Worm (Caenorhabditis elegans): Measurements from ENCODE around the gene snf-7.

The snf-7 gene

DNA sequence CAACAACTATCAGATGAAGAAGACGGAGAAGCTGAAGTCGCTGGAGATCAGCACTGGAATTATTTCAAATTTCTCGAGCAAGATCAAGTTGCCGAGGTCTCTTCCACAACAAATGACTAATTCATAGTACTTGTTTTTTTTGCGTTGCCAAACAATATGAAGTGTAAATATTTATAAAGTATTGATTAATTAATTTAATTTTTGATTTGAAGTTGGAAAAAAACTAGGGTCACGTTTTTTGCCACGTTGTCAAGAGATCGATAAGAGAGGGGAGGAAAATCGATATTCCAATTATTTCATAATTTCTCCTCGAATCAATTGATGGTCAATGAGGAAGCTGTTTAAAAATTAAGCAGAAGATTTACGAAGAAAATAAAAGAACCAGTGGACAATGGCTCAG, at the start of gene snf-7:
Gene snf-7 (plus strand): TSS at position 301 of the 400 bp plus-strand sequence.
- TF ChIP-seq cog-1 (tag; optimal IDR thresholded peaks at IDR 0.05), result no peak
- no peak for TF ChIP-seq flt-1 (GFP tag; IDR thresholded peaks at IDR 0.05)
- 0 out of 2 replicates have a peak, but pooled peaks have one; percentile 51 for TF ChIP-seq T22C8.4 (GFP tag; IDR thresholded peaks at IDR 0.05)
- no peak for TF ChIP-seq klf-2 (GFP tag; conservative IDR thresholded peaks at IDR 0.05)
- TF ChIP-seq ztf-23 (GFP tag; IDR thresholded peaks at IDR 0.05), result no peak

DNA sequence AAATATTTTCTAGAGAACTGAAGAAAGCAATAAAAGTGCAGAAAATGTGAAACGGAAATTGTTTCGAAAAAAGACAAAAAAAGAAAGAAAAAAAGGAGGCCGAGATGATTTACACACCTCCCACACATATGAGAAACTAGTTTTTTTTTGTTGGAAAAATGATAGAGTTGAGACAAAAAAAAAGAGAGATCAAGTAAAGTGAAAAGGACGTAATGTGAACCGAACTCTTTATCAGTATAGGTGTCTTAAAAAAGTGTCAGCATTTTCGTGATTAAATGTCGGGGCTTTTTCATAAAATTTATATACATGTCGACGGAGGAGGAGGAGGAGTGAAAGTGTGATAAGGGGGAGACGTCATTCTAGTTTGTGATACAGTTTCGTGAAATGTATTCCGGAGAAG, 46.0 kb upstream of the snf-7 start:
- TF ChIP-seq cog-1 (tag; optimal IDR thresholded peaks at IDR 0.05), result no peak
- TF ChIP-seq med-1 (GFP tag; optimal IDR thresholded peaks at IDR 0.05; ENCODE audit: insufficient read depth), result no peak
- no peak for TF ChIP-seq T22C8.4 (GFP tag; IDR thresholded peaks at IDR 0.05)
- TF ChIP-seq klf-2 (GFP tag; conservative IDR thresholded peaks at IDR 0.05), result no peak
- no peak for TF ChIP-seq ztf-23 (GFP tag; IDR thresholded peaks at IDR 0.05)
- TF ChIP-seq flt-1 (GFP tag; IDR thresholded peaks at IDR 0.05), result no peak
- no peak for TF ChIP-seq ztf-29 (GFP tag; IDR thresholded peaks at IDR 0.05)
- no peak for TF ChIP-seq tab-1 (GFP tag; IDR thresholded peaks at IDR 0.05)
- TF ChIP-seq ref-1 (GFP tag; conservative IDR thresholded peaks at IDR 0.05), result no peak

DNA sequence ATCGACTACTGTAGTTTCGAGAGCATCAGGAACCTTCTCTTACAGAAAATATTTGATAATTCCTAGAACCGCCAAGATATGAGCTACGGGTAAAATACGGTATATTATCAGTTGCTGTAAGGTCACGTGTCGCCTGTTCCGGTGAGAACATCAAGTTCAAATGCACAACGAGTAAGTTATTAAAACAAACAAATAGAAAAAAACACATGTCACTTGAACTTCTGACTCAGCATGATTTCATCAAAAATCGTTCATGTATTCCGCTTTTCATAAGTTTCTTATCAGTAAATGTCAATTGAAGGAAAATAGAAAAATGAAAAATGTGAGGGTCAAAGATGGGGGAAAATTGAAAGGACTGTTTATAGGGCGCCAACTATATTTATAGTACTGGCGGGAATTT, 44.6 kb upstream of the snf-7 start:
- TF ChIP-seq cog-1 (tag; optimal IDR thresholded peaks at IDR 0.05) (no peak), T22C8.4 (GFP tag; IDR thresholded peaks at IDR 0.05) (no peak)

DNA sequence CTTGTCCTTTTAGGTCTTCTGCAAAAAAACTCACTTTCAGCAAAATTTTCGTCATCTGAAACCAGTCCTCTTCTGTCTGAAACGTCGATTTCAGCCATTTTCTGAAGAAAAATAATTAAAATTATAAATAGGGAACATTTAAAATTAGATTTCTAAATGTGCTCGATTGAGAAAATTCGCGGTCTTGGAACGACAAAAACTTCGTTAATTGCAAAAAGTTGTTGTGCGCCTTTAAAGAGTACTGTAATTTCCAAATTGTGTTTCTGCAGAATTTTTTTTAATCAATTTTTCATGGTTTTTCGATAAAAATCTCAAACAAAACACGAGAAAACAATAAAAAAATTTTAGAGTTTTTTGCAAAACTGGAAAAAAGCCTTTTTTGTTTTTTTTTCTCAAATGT, 38.4 kb upstream of the snf-7 start, which contains the start of gene ttm-1:
Gene ttm-1 (minus strand): TSS at position 101 of the 400 bp plus-strand sequence.
- no peak for TF ChIP-seq tab-1 (GFP tag; IDR thresholded peaks at IDR 0.05)
- no peak for TF ChIP-seq ztf-23 (GFP tag; IDR thresholded peaks at IDR 0.05)
- TF ChIP-seq med-1 (GFP tag; optimal IDR thresholded peaks at IDR 0.05; ENCODE audit: insufficient read depth), result no peak
- no peak for TF ChIP-seq klf-2 (GFP tag; conservative IDR thresholded peaks at IDR 0.05)
- TF ChIP-seq cog-1 (tag; optimal IDR thresholded peaks at IDR 0.05), result no peak
- TF ChIP-seq flt-1 (GFP tag; IDR thresholded peaks at IDR 0.05), result no peak
- TF ChIP-seq ref-1 (GFP tag; conservative IDR thresholded peaks at IDR 0.05), result no peak
- no peak for TF ChIP-seq T22C8.4 (GFP tag; IDR thresholded peaks at IDR 0.05)
- no peak for TF ChIP-seq ztf-29 (GFP tag; IDR thresholded peaks at IDR 0.05)

DNA sequence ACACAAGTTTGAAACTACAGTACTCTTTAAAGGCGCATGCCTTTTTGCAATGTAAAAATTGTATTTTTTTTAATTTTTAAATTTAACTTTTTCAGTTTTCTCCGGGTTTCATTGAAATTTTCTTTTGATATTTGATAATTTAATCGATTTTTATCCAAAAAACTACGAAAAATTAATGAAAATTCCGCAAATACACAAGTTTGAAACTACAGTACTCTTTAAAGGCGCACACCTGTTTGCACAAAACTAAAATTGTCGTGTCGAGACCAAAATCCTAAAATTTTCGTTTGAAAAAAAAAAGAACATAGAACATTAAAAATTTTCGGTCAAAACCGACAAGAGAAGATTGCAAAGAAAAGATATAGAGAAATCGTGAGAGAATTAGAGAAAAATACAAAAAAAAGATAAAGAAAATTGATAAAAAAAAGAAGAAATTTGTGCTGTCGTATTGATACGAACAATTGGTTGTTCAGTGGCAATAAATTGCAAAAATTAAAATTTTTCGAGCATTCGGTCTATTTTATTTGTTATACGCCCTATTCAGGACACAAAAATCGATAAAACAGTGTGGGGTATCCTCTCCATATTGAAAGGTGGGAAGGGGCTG, 37.7 kb upstream of the snf-7 start:
- TF ChIP-seq T22C8.4 (GFP tag; IDR thresholded peaks at IDR 0.05), result peak; percentile 66; the same call in 1 of the 2 replicates
- no peak for TF ChIP-seq ztf-23 (GFP tag; IDR thresholded peaks at IDR 0.05)

DNA sequence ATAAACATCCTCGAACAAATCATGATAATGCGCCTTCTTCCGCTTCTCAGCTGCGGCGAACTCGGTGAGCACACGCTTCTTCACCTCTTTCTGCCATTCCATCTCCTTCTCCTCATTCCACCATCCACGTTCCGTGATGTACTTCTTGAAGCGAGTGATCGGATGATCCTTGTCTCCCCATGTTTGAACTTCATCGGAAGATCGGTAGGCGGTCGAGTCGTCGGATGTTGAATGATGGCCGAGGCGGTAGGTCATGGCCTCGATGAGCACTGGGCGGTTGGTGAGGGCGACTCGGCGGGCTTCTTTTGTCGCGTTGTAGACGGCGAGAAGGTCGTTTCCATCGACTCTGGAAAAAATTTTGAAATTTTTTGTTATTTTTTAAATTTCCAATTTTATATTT, 36.9 kb upstream of the snf-7 start:
- TF ChIP-seq T22C8.4 (GFP tag; IDR thresholded peaks at IDR 0.05), result no peak
- no peak for TF ChIP-seq cog-1 (tag; optimal IDR thresholded peaks at IDR 0.05)
- TF ChIP-seq klf-2 (GFP tag; conservative IDR thresholded peaks at IDR 0.05), result no peak
- TF ChIP-seq tab-1 (GFP tag; IDR thresholded peaks at IDR 0.05), result no peak
- no peak for TF ChIP-seq ztf-23 (GFP tag; IDR thresholded peaks at IDR 0.05)
- no peak for TF ChIP-seq flt-1 (GFP tag; IDR thresholded peaks at IDR 0.05)
- no peak for TF ChIP-seq med-1 (GFP tag; optimal IDR thresholded peaks at IDR 0.05; ENCODE audit: insufficient read depth)
- TF ChIP-seq ztf-29 (GFP tag; IDR thresholded peaks at IDR 0.05), result no peak
- no peak for TF ChIP-seq ref-1 (GFP tag; conservative IDR thresholded peaks at IDR 0.05)

DNA sequence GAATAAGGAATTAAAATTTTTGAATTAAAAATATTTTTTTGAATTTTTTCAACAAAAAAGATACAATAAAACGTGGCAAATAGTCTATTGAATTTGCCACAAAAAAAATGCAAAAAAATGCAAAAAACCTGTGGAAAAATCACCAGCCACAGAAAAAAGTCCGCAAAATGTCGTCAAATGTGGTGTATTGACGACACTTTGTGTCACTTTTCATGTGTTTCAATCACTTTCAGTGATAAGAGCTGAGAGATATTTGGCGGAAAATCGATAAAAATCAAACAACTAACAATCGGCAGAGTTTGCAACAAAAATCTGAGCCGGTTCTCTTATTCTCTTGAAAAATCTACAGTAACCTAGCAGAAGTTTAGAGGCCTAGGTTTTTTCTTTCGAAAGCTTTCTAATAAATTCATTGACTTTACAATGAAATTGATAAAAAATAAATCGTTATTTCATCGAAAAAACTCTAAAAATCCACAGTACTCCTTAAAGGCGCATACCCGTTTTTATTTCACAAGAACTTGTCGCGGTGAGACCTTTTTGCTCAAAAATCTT, 33.4 kb upstream of the snf-7 start:
- no peak for TF ChIP-seq ztf-29 (GFP tag; IDR thresholded peaks at IDR 0.05)
- TF ChIP-seq ztf-23 (GFP tag; IDR thresholded peaks at IDR 0.05), result no peak
- no peak for TF ChIP-seq flt-1 (GFP tag; IDR thresholded peaks at IDR 0.05)
- no peak for TF ChIP-seq med-1 (GFP tag; optimal IDR thresholded peaks at IDR 0.05; ENCODE audit: insufficient read depth)
- no peak for TF ChIP-seq tab-1 (GFP tag; IDR thresholded peaks at IDR 0.05)
- no peak for TF ChIP-seq klf-2 (GFP tag; conservative IDR thresholded peaks at IDR 0.05)
- no peak for TF ChIP-seq cog-1 (tag; optimal IDR thresholded peaks at IDR 0.05)
- no peak for TF ChIP-seq T22C8.4 (GFP tag; IDR thresholded peaks at IDR 0.05)

DNA sequence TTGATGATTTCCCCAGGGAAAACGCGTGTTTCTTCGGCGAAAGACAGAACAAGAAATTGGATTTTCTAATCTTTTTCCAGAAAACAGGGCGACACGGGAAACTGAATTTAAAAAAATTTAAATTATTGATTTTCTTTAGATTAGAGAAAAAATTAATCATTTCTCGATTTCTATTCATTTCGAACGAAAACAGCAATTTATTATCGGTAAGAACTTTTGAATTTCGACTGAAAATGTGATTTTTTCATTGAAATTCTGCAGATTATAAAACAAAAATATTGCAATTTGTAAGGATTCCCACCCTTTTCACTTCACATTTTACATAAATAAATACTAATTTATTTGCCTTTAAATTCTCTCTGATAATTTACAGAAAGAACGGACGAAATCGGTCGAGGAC, 32.9 kb upstream of the snf-7 start, which contains the start of gene bckd-1A:
Gene bckd-1A (minus strand): TSS at position 101 of the 400 bp plus-strand sequence.
- TF ChIP-seq tab-1 (GFP tag; IDR thresholded peaks at IDR 0.05), result no peak
- TF ChIP-seq cog-1 (tag; optimal IDR thresholded peaks at IDR 0.05), result no peak
- no peak for TF ChIP-seq ztf-23 (GFP tag; IDR thresholded peaks at IDR 0.05)
- TF ChIP-seq flt-1 (GFP tag; IDR thresholded peaks at IDR 0.05), result no peak
- no peak for TF ChIP-seq ztf-29 (GFP tag; IDR thresholded peaks at IDR 0.05)
- no peak for TF ChIP-seq med-1 (GFP tag; optimal IDR thresholded peaks at IDR 0.05; ENCODE audit: insufficient read depth)
- no peak for TF ChIP-seq klf-2 (GFP tag; conservative IDR thresholded peaks at IDR 0.05)
- no peak for TF ChIP-seq ref-1 (GFP tag; conservative IDR thresholded peaks at IDR 0.05)
- TF ChIP-seq T22C8.4 (GFP tag; IDR thresholded peaks at IDR 0.05), result no peak

DNA sequence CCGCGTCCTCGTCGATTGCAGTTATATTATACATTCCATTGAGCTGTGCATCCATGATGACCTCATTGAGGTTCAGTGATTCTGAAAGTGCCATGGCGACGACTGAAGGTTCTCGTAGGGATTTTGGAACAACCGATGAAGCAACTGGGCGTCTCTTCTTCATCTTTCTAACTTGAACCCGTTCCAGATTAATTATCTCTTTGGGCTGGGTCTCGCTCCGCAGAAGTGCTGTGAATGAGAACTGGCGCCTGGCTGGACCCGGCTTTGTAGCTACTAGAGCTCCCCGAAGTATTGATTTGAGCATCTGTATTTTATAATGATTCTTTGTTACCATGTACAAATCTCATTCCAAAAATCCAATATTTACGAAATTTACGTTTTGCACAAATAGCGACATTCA, 27.7 kb upstream of the snf-7 start, which contains the start of gene ZK1010.2:
Gene ZK1010.2 (minus strand): TSS at position 304 of the 400 bp plus-strand sequence.
- no peak for TF ChIP-seq flt-1 (GFP tag; IDR thresholded peaks at IDR 0.05)
- no peak for TF ChIP-seq ztf-29 (GFP tag; IDR thresholded peaks at IDR 0.05)
- TF ChIP-seq ref-1 (GFP tag; conservative IDR thresholded peaks at IDR 0.05), result no peak
- TF ChIP-seq T22C8.4 (GFP tag; IDR thresholded peaks at IDR 0.05), result no peak
- no peak for TF ChIP-seq med-1 (GFP tag; optimal IDR thresholded peaks at IDR 0.05; ENCODE audit: insufficient read depth)
- no peak for TF ChIP-seq tab-1 (GFP tag; IDR thresholded peaks at IDR 0.05)

DNA sequence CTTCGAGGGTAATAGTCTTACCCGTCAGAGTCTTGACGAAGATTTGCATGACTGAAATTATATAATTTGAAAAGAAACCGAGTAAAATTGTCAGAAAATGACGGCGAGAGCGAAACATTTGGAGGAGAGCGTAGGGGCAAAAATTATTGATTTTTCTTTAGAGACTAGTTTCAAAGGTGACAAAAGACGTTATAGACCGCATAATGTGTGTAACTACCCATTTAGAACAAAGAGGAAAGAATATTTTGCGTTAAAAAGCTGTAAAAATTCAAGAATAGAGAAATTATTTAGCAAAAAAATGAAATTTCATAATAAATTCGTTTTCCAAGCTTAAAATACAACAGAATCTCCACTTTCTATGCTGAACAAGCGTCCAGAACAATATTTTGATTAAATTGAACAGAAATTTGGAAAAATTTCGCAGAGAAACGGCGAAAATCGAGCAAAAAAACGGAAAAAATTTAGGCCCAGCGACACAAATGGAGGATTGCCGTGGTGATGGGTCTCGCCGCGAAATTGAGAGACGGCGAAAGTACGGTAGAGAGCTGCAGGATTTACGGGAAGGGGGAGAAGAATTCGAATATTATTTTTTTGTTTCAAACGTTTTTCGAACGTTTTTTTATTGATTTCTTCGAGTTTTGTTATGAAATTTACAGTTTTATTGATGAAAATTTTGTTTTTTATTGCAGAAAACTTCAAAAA, 26.6 kb upstream of the snf-7 start, which contains the start of the genes ubq-2 and frg-1:
Gene ubq-2 (minus strand): TSS at position 51 of the 702 bp plus-strand sequence.
Gene frg-1 (plus strand): TSS at position 690 of the 702 bp plus-strand sequence.
- TF ChIP-seq T22C8.4 (GFP tag; IDR thresholded peaks at IDR 0.05) (peak; percentile 26; the same call in 1 of the 2 replicates), tab-1 (GFP tag; IDR thresholded peaks at IDR 0.05) (no peak), cog-1 (tag; optimal IDR thresholded peaks at IDR 0.05) (peak; percentile 10), ztf-23 (GFP tag; IDR thresholded peaks at IDR 0.05) (0 out of 2 replicates have a peak, but pooled peaks have one; percentile 25)
